Worm (Caenorhabditis elegans): Measurements from ENCODE around the gene srh-76.

- TF ChIP-seq rec-8 (tag; optimal IDR thresholded peaks at IDR 0.05): no peak
- no peak for TF ChIP-seq egrh-3 (GFP tag; IDR thresholded peaks at IDR 0.05)
- no peak for TF ChIP-seq lin-35 (GFP tag; optimal IDR thresholded peaks at IDR 0.05)
- TF ChIP-seq dpl-1 (GFP tag; optimal IDR thresholded peaks at IDR 0.05): no peak
- no peak for TF ChIP-seq nhr-179 (tag; optimal IDR thresholded peaks at IDR 0.05)
- no peak for TF ChIP-seq F37B4.10 (GFP tag; IDR thresholded peaks at IDR 0.05)
These were observed 34.3 kb upstream of the srh-76 start, which contains the start of gene cyn-17 for ce11 chrV:5799373-5799772.
